Fruit fly (Drosophila melanogaster): ENCODE results near the gene Sfp96F.

Sfp96F gene

dm6 chr3R:25855594-25856305 is 25.7 kb upstream of the Sfp96F start, which contains the start of gene CG5890 (continued):
- 0 out of 2 replicates have a peak, but pooled peaks have one; percentile 14 for TF ChIP-seq CG9932 (GFP tag; IDR thresholded peaks at IDR 0.05)
- TF ChIP-seq cg (GFP tag; optimal IDR thresholded peaks at IDR 0.05), result no peak
- TF ChIP-seq toy (GFP tag; IDR thresholded peaks at IDR 0.05), result no peak
- TF ChIP-seq CG3838 (GFP tag; optimal IDR thresholded peaks at IDR 0.05), result no peak
- peak; percentile 39 for TF ChIP-seq CG10147 (GFP tag; optimal IDR thresholded peaks at IDR 0.05)
- TF ChIP-seq tll (GFP tag; optimal IDR thresholded peaks at IDR 0.05), result no peak
- TF ChIP-seq CG1792 (GFP tag; optimal IDR thresholded peaks at IDR 0.05), result no peak
- TF ChIP-seq grn (GFP tag; optimal IDR thresholded peaks at IDR 0.05), result no peak
- TF ChIP-seq CG9797 (GFP tag; optimal IDR thresholded peaks at IDR 0.05), result no peak
- no peak for TF ChIP-seq CG7271 (tag; optimal IDR thresholded peaks at IDR 0.05)
- TF ChIP-seq sug (tag; optimal IDR thresholded peaks at IDR 0.05), result peak; percentile 32
- TF ChIP-seq CG9817 (tag; optimal IDR thresholded peaks at IDR 0.05), result peak; percentile 8
- TF ChIP-seq bcd (GFP tag; optimal IDR thresholded peaks at IDR 0.05), result peak; percentile 25
- TF ChIP-seq schlank (tag; optimal IDR thresholded peaks at IDR 0.05), result no peak
- peak; percentile 29; the same call in 1 of the 2 replicates for TF ChIP-seq slbo (GFP tag; IDR thresholded peaks at IDR 0.05)
- TF ChIP-seq CG14860 (GFP tag; IDR thresholded peaks at IDR 0.05; ENCODE audit: partially characterized antibody), result no peak

DNA sequence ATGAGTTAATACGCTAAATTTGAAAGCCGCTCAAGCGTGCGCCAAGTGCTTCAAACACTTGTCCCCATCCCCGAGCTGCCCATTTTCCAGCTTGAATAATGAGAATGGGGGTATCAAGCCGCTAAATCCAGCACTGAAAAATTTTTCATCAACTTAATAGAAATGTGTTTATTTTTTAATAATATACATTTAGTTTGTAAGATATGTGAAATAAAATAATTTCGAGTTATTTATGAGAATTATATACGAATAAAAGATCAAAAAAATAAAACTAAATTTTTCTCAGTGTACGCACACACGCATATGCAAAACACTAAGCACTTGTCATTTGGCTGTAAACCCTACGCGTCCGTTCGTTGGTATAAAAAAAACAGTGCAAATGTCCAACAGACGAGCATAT is 24.8 kb upstream of the Sfp96F start:
- TF ChIP-seq lmd (GFP tag; IDR thresholded peaks at IDR 0.05), result 0 out of 2 replicates have a peak, but pooled peaks have one; percentile 31
- no peak for TF ChIP-seq kni (GFP tag; optimal IDR thresholded peaks at IDR 0.05)
- no peak for TF ChIP-seq tna (GFP tag; IDR thresholded peaks at IDR 0.05; ENCODE audit: partially characterized antibody)
- TF ChIP-seq CG3995 (GFP tag; optimal IDR thresholded peaks at IDR 0.05), result no peak
- TF ChIP-seq CG31388 (GFP tag; optimal IDR thresholded peaks at IDR 0.05), result no peak
- no peak for TF ChIP-seq CG12236 (GFP tag; optimal IDR thresholded peaks at IDR 0.05)
- TF ChIP-seq Med (GFP tag), result no peak
- TF ChIP-seq trh (GFP tag; optimal IDR thresholded peaks at IDR 0.05), result no peak
- TF ChIP-seq CG18599 (GFP tag; optimal IDR thresholded peaks at IDR 0.05), result peak; percentile 76
- no peak for TF ChIP-seq hth (optimal IDR thresholded peaks at IDR 0.05)
- TF ChIP-seq CG6813 (GFP tag; optimal IDR thresholded peaks at IDR 0.05), result no peak
- TF ChIP-seq fru (optimal IDR thresholded peaks at IDR 0.05), result no peak
- no peak for TF ChIP-seq CG10366 (GFP tag; IDR thresholded peaks at IDR 0.05)
- no peak for TF ChIP-seq br (optimal IDR thresholded peaks at IDR 0.05)
- TF ChIP-seq Dip2 (GFP tag; IDR thresholded peaks at IDR 0.05), result no peak
- TF ChIP-seq fd3F (GFP tag; optimal IDR thresholded peaks at IDR 0.05), result no peak
- peak; percentile 65 for TF ChIP-seq Fer1 (GFP tag; optimal IDR thresholded peaks at IDR 0.05)
- TF ChIP-seq wdn (GFP tag; IDR thresholded peaks at IDR 0.05), result no peak
- no peak for TF ChIP-seq CG12219 (GFP tag; optimal IDR thresholded peaks at IDR 0.05)
- TF ChIP-seq CG1602 (GFP tag; optimal IDR thresholded peaks at IDR 0.05), result no peak
- TF ChIP-seq pfk (GFP tag; optimal IDR thresholded peaks at IDR 0.05), result no peak
- TF ChIP-seq vnd (GFP tag; IDR thresholded peaks at IDR 0.05; ENCODE audit: partially characterized antibody), result no peak
- TF ChIP-seq CG14050 (GFP tag; IDR thresholded peaks at IDR 0.05), result no peak
- TF ChIP-seq GATAe (GFP tag; conservative IDR thresholded peaks at IDR 0.05), result no peak
- TF ChIP-seq sr (GFP tag; IDR thresholded peaks at IDR 0.05), result no peak
- TF ChIP-seq CG1647 (GFP tag; optimal IDR thresholded peaks at IDR 0.05), result no peak
- no peak for TF ChIP-seq hkb (optimal IDR thresholded peaks at IDR 0.05)
- TF ChIP-seq hkb (GFP tag; IDR thresholded peaks at IDR 0.05), result peak; percentile 51; the same call in 1 of the 2 replicates
- peak; percentile 33 for TF ChIP-seq CG7839 (tag; optimal IDR thresholded peaks at IDR 0.05)
- TF ChIP-seq ap (GFP tag; IDR thresholded peaks at IDR 0.05), result no peak
- TF ChIP-seq CG11723 (GFP tag; optimal IDR thresholded peaks at IDR 0.05), result no peak
- TF ChIP-seq CG14441 (GFP tag; IDR thresholded peaks at IDR 0.05), result peak; percentile 47
- no peak for TF ChIP-seq Dad (GFP tag; optimal IDR thresholded peaks at IDR 0.05)
- peak; percentile 3 for TF ChIP-seq CG12391 (tag; optimal IDR thresholded peaks at IDR 0.05)
- no peak for TF ChIP-seq CG4730 (GFP tag; IDR thresholded peaks at IDR 0.05)

All from whole organism, embryonic.